Fruit fly (Drosophila melanogaster) whole organism, embryonic: ENCODE measurements around the gene CG2685.
A peak's percentile ranks its signal among the peaks of the same experiment; 100 is the strongest.

Experiments
- Ada2b ChIP-seq: fragments of 200-800 bp; sonication (Bioruptor generic); IDR thresholded peaks from 2 replicates; pipeline ENCODE4 v1.3.6; 2022; ENCODE audit warnings: missing biosample characterization, missing genetic modification characterization
- Atf-2 ChIP-seq: fragments of 200-800 bp; sonication (Bioruptor generic); optimal IDR thresholded peaks from 2 replicates; lab custom pipeline; 2016; ENCODE audit warnings: missing biosample characterization, missing genetic modification characterization
- Bgb ChIP-seq: fragments of 200-800 bp; sonication (Bioruptor generic); IDR thresholded peaks from 2 replicates; pipeline ENCODE4 v1.3.6; 2022; ENCODE audit warnings: missing biosample characterization, missing genetic modification characterization; ENCODE audit not compliant: partially characterized antibody
- CG10321 ChIP-seq: fragments of 200-800 bp; sonication (Bioruptor generic); IDR thresholded peaks from 2 replicates; pipeline ENCODE4 v1.3.6; 2022; ENCODE audit warnings: missing biosample characterization, missing genetic modification characterization
- CG10654 ChIP-seq: fragments of 200-800 bp; sonication (Bioruptor generic); optimal IDR thresholded peaks from 2 replicates; lab custom pipeline; 2016; ENCODE audit warnings: missing biosample characterization, missing genetic modification characterization
- CG11247 ChIP-seq: fragments of 200-800 bp; sonication (Bioruptor generic); IDR thresholded peaks from 2 replicates; pipeline ENCODE4 v1.3.6; 2022; ENCODE audit warnings: missing biosample characterization, missing genetic modification characterization
- CG11723 ChIP-seq: fragments of 200-800 bp; sonication (Bioruptor generic); optimal IDR thresholded peaks from 2 replicates; lab custom pipeline; 2017; ENCODE audit warnings: missing biosample characterization, mild to moderate bottlenecking, missing genetic modification characterization
- CG12942 ChIP-seq: fragments of 200-800 bp; sonication (Bioruptor generic); optimal IDR thresholded peaks from 3 replicates; lab custom pipeline; 2016; ENCODE audit warnings: missing biosample characterization, missing genetic modification characterization
- CG13424 ChIP-seq: fragments of 200-800 bp; sonication (Bioruptor generic); optimal IDR thresholded peaks from 2 replicates; lab custom pipeline; 2019; ENCODE audit warnings: missing biosample characterization, mild to moderate bottlenecking, missing genetic modification characterization, moderate library complexity
- CG13894 ChIP-seq: fragments of 200-800 bp; sonication (Bioruptor generic); optimal IDR thresholded peaks from 3 replicates; lab custom pipeline; 2018; ENCODE audit warnings: missing biosample characterization, mild to moderate bottlenecking, missing genetic modification characterization, moderate library complexity
- CG14014 ChIP-seq: fragments of 200-800 bp; sonication (Bioruptor generic); IDR thresholded peaks from 2 replicates; pipeline ENCODE4 v1.3.6; 2022; ENCODE audit warnings: missing biosample characterization, missing genetic modification characterization
- CG14441 ChIP-seq: fragments of 200-800 bp; sonication (Bioruptor generic); IDR thresholded peaks from 2 replicates; pipeline ENCODE4 v1.3.6; 2022; ENCODE audit warnings: missing biosample characterization, missing genetic modification characterization
- CG14710 ChIP-seq: fragments of 200-800 bp; sonication (Bioruptor generic); optimal IDR thresholded peaks from 3 replicates; lab custom pipeline; 2019; ENCODE audit warnings: missing biosample characterization, mild to moderate bottlenecking, missing genetic modification characterization, moderate library complexity
- CG1603 ChIP-seq: fragments of 200-800 bp; sonication (Bioruptor generic); optimal IDR thresholded peaks from 2 replicates; lab custom pipeline; 2019; ENCODE audit warnings: missing biosample characterization, mild to moderate bottlenecking, missing genetic modification characterization, moderate library complexity
- CG32532 ChIP-seq: fragments of 200-800 bp; sonication (Bioruptor generic); IDR thresholded peaks from 2 replicates; pipeline ENCODE4 v1.3.6; 2022; ENCODE audit warnings: missing biosample characterization, missing genetic modification characterization
- CG3281 ChIP-seq: fragments of 200-800 bp; sonication (Bioruptor generic); optimal IDR thresholded peaks from 3 replicates; lab custom pipeline; 2017; ENCODE audit warnings: missing biosample characterization, mild to moderate bottlenecking, missing genetic modification characterization
- CG3726 ChIP-seq: fragments of 200-800 bp; sonication (Bioruptor generic); IDR thresholded peaks from 3 replicates; pipeline ENCODE4, ENCODE4 v1.3.6; 2022; ENCODE audit warnings: missing biosample characterization, missing genetic modification characterization
- CG3847 ChIP-seq: fragments of 200-800 bp; sonication (Bioruptor generic); IDR thresholded peaks from 2 replicates; pipeline ENCODE4 v1.3.6; 2022; ENCODE audit warnings: missing biosample characterization, missing genetic modification characterization
- CG4424 ChIP-seq: fragments of 200-800 bp; sonication (Bioruptor generic); optimal IDR thresholded peaks from 3 replicates; lab custom pipeline; 2016; ENCODE audit warnings: missing biosample characterization, missing genetic modification characterization
- CG4730 ChIP-seq: fragments of 200-800 bp; sonication (Bioruptor generic); IDR thresholded peaks from 2 replicates; pipeline ENCODE4 v1.3.6; 2022; ENCODE audit warnings: missing biosample characterization, missing genetic modification characterization
- CG7556 ChIP-seq: fragments of 200-800 bp; sonication (Bioruptor generic); optimal IDR thresholded peaks from 2 replicates; lab custom pipeline; 2017; ENCODE audit warnings: missing biosample characterization, mild to moderate bottlenecking, missing genetic modification characterization
- CG7839 ChIP-seq: fragments of 200-800 bp; sonication (Bioruptor generic); optimal IDR thresholded peaks from 3 replicates; lab custom pipeline; 2018; ENCODE audit warnings: missing biosample characterization, mild to moderate bottlenecking, missing genetic modification characterization, moderate library complexity
- CG8388 ChIP-seq: fragments of 200-800 bp; sonication (Bioruptor generic); optimal IDR thresholded peaks from 2 replicates; lab custom pipeline; 2019; ENCODE audit warnings: missing biosample characterization, mild to moderate bottlenecking, missing genetic modification characterization, moderate library complexity
- CG8765 ChIP-seq: fragments of 200-800 bp; sonication (Bioruptor generic); IDR thresholded peaks from 2 replicates; pipeline ENCODE4 v1.3.6; 2022; ENCODE audit warnings: missing biosample characterization, missing genetic modification characterization
- CG9437 ChIP-seq: fragments of 200-800 bp; sonication (Bioruptor generic); optimal IDR thresholded peaks from 2 replicates; lab custom pipeline; 2018; ENCODE audit warnings: missing biosample characterization, mild to moderate bottlenecking, missing genetic modification characterization
- CTCF ChIP-seq: fragments of 200-800 bp; sonication (Bioruptor generic); optimal IDR thresholded peaks from 2 replicates; lab custom pipeline; 2017; ENCODE audit warnings: missing biosample characterization, mild to moderate bottlenecking, missing genetic modification characterization, moderate library complexity
- CrebB ChIP-seq: fragments of 200-800 bp; sonication (Bioruptor generic); optimal IDR thresholded peaks from 3 replicates; lab custom pipeline; 2018; ENCODE audit warnings: missing biosample characterization, mild to moderate bottlenecking, missing genetic modification characterization
- Kr ChIP-seq: fragments of 200-800 bp; sonication (Bioruptor generic); optimal IDR thresholded peaks from 2 replicates; lab custom pipeline; 2017; ENCODE audit warnings: missing biosample characterization, mild to moderate bottlenecking, missing genetic modification characterization
- Mes4 ChIP-seq: fragments of 200-800 bp; sonication (Bioruptor generic); optimal IDR thresholded peaks from 2 replicates; lab custom pipeline; 2016; ENCODE audit warnings: missing biosample characterization, missing genetic modification characterization
- Xbp1 ChIP-seq: fragments of 200-800 bp; sonication (Bioruptor generic); optimal IDR thresholded peaks from 3 replicates; lab custom pipeline; 2016; ENCODE audit warnings: missing biosample characterization, mild to moderate bottlenecking, missing genetic modification characterization
- ash1 ChIP-seq: fragments of 200-800 bp; sonication (Bioruptor generic); optimal IDR thresholded peaks from 2 replicates; lab custom pipeline; 2018; ENCODE audit warnings: missing biosample characterization, mild to moderate bottlenecking, missing genetic modification characterization
- bsh ChIP-seq, 2 experiments: fragments of 200-800 bp; sonication (Bioruptor generic); optimal IDR thresholded peaks; 2 replicates each; lab custom pipeline; 2017 to 2018; ENCODE audit warnings: mild to moderate bottlenecking in 2 of 2, missing biosample characterization in 2 of 2, missing genetic modification characterization in 2 of 2, moderate library complexity in 1 of 2
- btn ChIP-seq: fragments of 200-800 bp; sonication (Bioruptor generic); optimal IDR thresholded peaks from 2 replicates; lab custom pipeline; 2016; ENCODE audit warnings: missing biosample characterization, missing genetic modification characterization
- crc ChIP-seq: fragments of 200-800 bp; sonication (Bioruptor generic); optimal IDR thresholded peaks from 2 replicates; lab custom pipeline; 2016; ENCODE audit warnings: missing biosample characterization, missing genetic modification characterization
- esg ChIP-seq: fragments of 200-800 bp; sonication (Bioruptor generic); conservative IDR thresholded peaks from 2 replicates; pipeline ENCODE4 v1.3.6; 2022; ENCODE audit warnings: missing biosample characterization, missing genetic modification characterization
- ewg ChIP-seq: fragments of 200-800 bp; sonication (Bioruptor generic); optimal IDR thresholded peaks from 3 replicates; lab custom pipeline; 2017; ENCODE audit warnings: mild to moderate bottlenecking, missing biosample characterization, missing genetic modification reagents, missing genetic modification characterization
- gce ChIP-seq: fragments of 200-800 bp; sonication (Bioruptor generic); IDR thresholded peaks from 3 replicates; pipeline ENCODE4 v1.3.6; 2022; ENCODE audit warnings: missing biosample characterization, missing genetic modification characterization
- gro ChIP-seq: fragments of 200-800 bp; sonication (Bioruptor generic); optimal IDR thresholded peaks from 2 replicates; lab custom pipeline; 2016; ENCODE audit warnings: missing biosample characterization, missing genetic modification characterization
- lmd ChIP-seq: fragments of 200-800 bp; sonication (Bioruptor generic); IDR thresholded peaks from 2 replicates; pipeline ENCODE4 v1.3.6; 2022; ENCODE audit warnings: missing biosample characterization, missing genetic modification characterization
- lola ChIP-seq, 3 experiments: fragments of >200 bp in 2 of 3; fragments of 200-800 bp in 1 of 3; sonication (Bioruptor generic) in 1 of 3; optimal IDR thresholded peaks; 2 replicates each; lab custom pipeline; 2017 to 2019; ENCODE audit warnings: missing biosample characterization in 3 of 3, missing genetic modification characterization in 3 of 3, mild to moderate bottlenecking in 1 of 3, moderate library complexity in 1 of 3
- otp ChIP-seq: fragments of 200-800 bp; sonication (Bioruptor generic); IDR thresholded peaks from 3 replicates; pipeline ENCODE4, ENCODE4 v1.3.6; 2022; ENCODE audit warnings: missing biosample characterization, missing genetic modification characterization
- prd ChIP-seq, 3 experiments: fragments of >200 bp in 2 of 3; fragments of 200-800 bp in 1 of 3; sonication (Bioruptor generic) in 1 of 3; optimal IDR thresholded peaks in 2 of 3; IDR thresholded peaks in 1 of 3; 2 replicates in 2 of 3; 3 replicates in 1 of 3; pipeline versions ENCODE4 v1.3.6 to Lab custom; 2017 to 2022; ENCODE audit warnings: missing biosample characterization in 1 of 3, missing genetic modification characterization in 1 of 3
- slbo ChIP-seq: fragments of 200-800 bp; sonication (Bioruptor generic); IDR thresholded peaks from 2 replicates; pipeline ENCODE4 v1.3.6; 2022; ENCODE audit warnings: missing biosample characterization, missing genetic modification characterization
- sr ChIP-seq: fragments of 200-800 bp; sonication (Bioruptor generic); IDR thresholded peaks from 3 replicates; pipeline ENCODE4 v1.3.6; 2022; ENCODE audit warnings: missing biosample characterization, missing genetic modification characterization
- stc ChIP-seq: fragments of 200-800 bp; sonication (Bioruptor generic); IDR thresholded peaks from 2 replicates; pipeline ENCODE4 v1.3.6; 2022; ENCODE audit warnings: missing biosample characterization, missing genetic modification characterization
- tll ChIP-seq, 2 experiments: fragments of 200-800 bp in 1 of 2; fragments of >200 bp in 1 of 2; sonication (Bioruptor generic) in 1 of 2; optimal IDR thresholded peaks; 2 replicates each; lab custom pipeline; 2017 to 2019; ENCODE audit warnings: missing biosample characterization in 2 of 2, missing genetic modification characterization in 2 of 2, mild to moderate bottlenecking in 1 of 2, moderate library complexity in 1 of 2
- wdn ChIP-seq: fragments of 200-800 bp; sonication (Bioruptor generic); IDR thresholded peaks from 2 replicates; pipeline ENCODE4 v1.3.6; 2022; ENCODE audit warnings: missing biosample characterization, missing genetic modification characterization
- zf30C ChIP-seq: fragments of 200-800 bp; sonication (Bioruptor generic); optimal IDR thresholded peaks from 3 replicates; lab custom pipeline; 2018; ENCODE audit warnings: missing biosample characterization, mild to moderate bottlenecking, missing genetic modification characterization

The CG2685 gene

dm6 chrX:2749693-2750092 is 35.9 kb upstream of the CG2685 start (continued):
- TF ChIP-seq prd (optimal IDR thresholded peaks at IDR 0.05; lab: Kevin White, UChicago) (no peak), prd (GFP tag; IDR thresholded peaks at IDR 0.05; lab: Robert Waterston, UW) (0 out of 3 replicates have a peak, but pooled peaks have one; percentile 20), CG32532 (GFP tag; lab: Robert Waterston, UW) (peak; percentile 21; the same call in 1 of the 2 replicates), lmd (GFP tag; lab: Robert Waterston, UW) (peak; percentile 27; the same call in 1 of the 2 replicates), CG7839 (tag; lab: Kevin White, UChicago) (peak; percentile 19), ash1 (GFP tag; lab: Kevin White, UChicago) (no peak), CrebB (tag; lab: Kevin White, UChicago) (no peak), bsh (GFP tag; optimal IDR thresholded peaks at IDR 0.05; lab: Kevin White, UChicago) (no peak), slbo (GFP tag; lab: Robert Waterston, UW) (peak; percentile 52; the same call in 1 of the 2 replicates), CG14441 (GFP tag; lab: Robert Waterston, UW) (0 out of 2 replicates have a peak, but pooled peaks have one; percentile 20)

DNA sequence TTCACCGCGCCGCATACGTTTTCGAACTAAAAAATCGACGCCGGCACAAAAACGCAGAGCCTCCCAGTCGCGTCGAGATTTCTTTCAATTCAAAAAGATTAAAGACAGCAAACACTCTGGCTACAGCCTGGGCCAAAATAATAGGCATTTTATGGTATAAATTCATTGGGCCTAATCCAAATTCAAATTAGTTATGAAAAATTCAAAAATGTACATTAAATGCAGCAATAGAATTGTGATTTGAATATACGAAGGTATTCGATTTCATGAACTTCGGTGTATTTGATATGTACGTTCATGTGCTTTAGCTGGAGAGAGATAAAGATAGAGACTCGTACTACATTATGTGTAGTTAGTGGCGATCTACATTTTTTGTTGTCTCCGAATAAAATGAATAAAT is 30.3 kb upstream of the CG2685 start, which contains the start of gene Syx4:
Gene Syx4 (minus strand): TSS at position 35 of the 400 bp plus-strand sequence.
- peak; percentile 91 for TF ChIP-seq CG14014 (GFP tag; lab: Robert Waterston, UW)
- peak; percentile 84 for TF ChIP-seq CG3847
- TF ChIP-seq gce (GFP tag; lab: Robert Waterston, UW) = peak; percentile 88
- TF ChIP-seq CTCF (GFP tag; lab: Kevin White, UChicago) = peak; percentile 49
- TF ChIP-seq CG3281 (GFP tag; lab: Kevin White, UChicago) = peak; percentile 93
- TF ChIP-seq CG32532 (GFP tag; lab: Robert Waterston, UW) = peak; percentile 94
- peak; percentile 60; the same call in 2 of the 3 replicates for TF ChIP-seq sr
- peak; percentile 67 for TF ChIP-seq ash1 (GFP tag; lab: Kevin White, UChicago)
- peak; percentile 34; the same call in 1 of the 2 replicates for TF ChIP-seq CG8765 (GFP tag; lab: Robert Waterston, UW)
- peak; percentile 86 for TF ChIP-seq otp (GFP tag; lab: Robert Waterston, UW)
- TF ChIP-seq CG13894 = peak; percentile 86
- TF ChIP-seq CG11723 (GFP tag; lab: Kevin White, UChicago) = peak; percentile 77
- TF ChIP-seq CG14710 (tag; lab: Kevin White, UChicago) = peak; percentile 52
- TF ChIP-seq CG11247 (GFP tag; lab: Robert Waterston, UW) = peak; percentile 91
- TF ChIP-seq CG13424 (tag; lab: Kevin White, UChicago) = peak; percentile 89
- TF ChIP-seq Kr (GFP tag; lab: Kevin White, UChicago) = no peak
- peak; percentile 87 for TF ChIP-seq CG8388 (GFP tag; lab: Kevin White, UChicago)
- TF ChIP-seq CG4730 (GFP tag; lab: Robert Waterston, UW) = peak; percentile 70
- peak; percentile 79 for TF ChIP-seq CG10321 (GFP tag; lab: Robert Waterston, UW)
- no peak for TF ChIP-seq zf30C (GFP tag; lab: Kevin White, UChicago)
- TF ChIP-seq tll (GFP tag; optimal IDR thresholded peaks at IDR 0.05; lab: Kevin White, UChicago) = no peak
- peak in 1 of 3 experiments; percentile 53 for TF ChIP-seq lola (GFP tag; optimal IDR thresholded peaks at IDR 0.05; lab: Kevin White, UChicago)
- peak; percentile 79 for TF ChIP-seq esg (GFP tag; lab: Robert Waterston, UW)
- TF ChIP-seq stc (GFP tag; lab: Robert Waterston, UW) = peak; percentile 89
- peak; percentile 94 for TF ChIP-seq CG1603
- TF ChIP-seq Xbp1 (GFP tag; lab: Kevin White, UChicago) = peak; percentile 89
- peak; percentile 90 for TF ChIP-seq CG14441 (GFP tag; lab: Robert Waterston, UW)
- TF ChIP-seq CG3726 (GFP tag; lab: Robert Waterston, UW) = 0 out of 3 replicates have a peak, but pooled peaks have one; percentile 69
- TF ChIP-seq gro (GFP tag; lab: Kevin White, UChicago) = peak; percentile 94
- TF ChIP-seq CG7556 (GFP tag; lab: Kevin White, UChicago) = peak; percentile 89
- TF ChIP-seq CG12942 (GFP tag; lab: Kevin White, UChicago) = peak; percentile 80
- TF ChIP-seq btn (GFP tag; lab: Kevin White, UChicago) = peak; percentile 75
- TF ChIP-seq Ada2b = peak; percentile 88
- TF ChIP-seq CG4424 (GFP tag; lab: Kevin White, UChicago) = peak; percentile 78
- peak; percentile 87 for TF ChIP-seq crc (GFP tag; lab: Kevin White, UChicago)
- peak; percentile 76 for TF ChIP-seq Atf-2 (GFP tag; lab: Kevin White, UChicago)
- TF ChIP-seq Bgb (GFP tag; lab: Robert Waterston, UW) = no peak
- TF ChIP-seq ewg (GFP tag; lab: Kevin White, UChicago) = peak; percentile 71
- TF ChIP-seq Mes4 (GFP tag; lab: Kevin White, UChicago) = peak; percentile 76
- peak; percentile 77 for TF ChIP-seq CG9437 (GFP tag; lab: Kevin White, UChicago)
- peak; percentile 83 for TF ChIP-seq wdn (GFP tag; lab: Robert Waterston, UW)
- TF ChIP-seq CG10654 = peak; percentile 83
